Fruit fly (Drosophila melanogaster) whole organism, prepupa: ENCODE data around the gene Rlip.

Experiments
- Blimp-1 ChIP-seq: fragments of 200-800 bp; sonication (Bioruptor generic); optimal IDR thresholded peaks from 3 replicates; lab custom pipeline; 2017; ENCODE audit warnings: missing biosample characterization, missing genetic modification characterization, mild to moderate bottlenecking, moderate library complexity, missing genetic modification reagents
- CG10631 ChIP-seq: fragments of 200-800 bp; sonication (Bioruptor generic); optimal IDR thresholded peaks from 2 replicates; lab custom pipeline; 2016; ENCODE audit warnings: missing biosample characterization, missing genetic modification characterization
- CG10669 ChIP-seq: fragments of 200-800 bp; sonication (Bioruptor generic); optimal IDR thresholded peaks from 3 replicates; lab custom pipeline; 2018; ENCODE audit warnings: missing biosample characterization, mild to moderate bottlenecking, missing genetic modification characterization, moderate library complexity
- CG11294 ChIP-seq: fragments of 200-800 bp; sonication (Bioruptor generic); IDR thresholded peaks from 2 replicates; pipeline ENCODE4 v1.3.6; 2022; ENCODE audit warnings: missing biosample characterization, missing genetic modification characterization
- CG11902 ChIP-seq: fragments of 200-800 bp; sonication (Bioruptor generic); optimal IDR thresholded peaks from 3 replicates; lab custom pipeline; 2016; ENCODE audit warnings: missing biosample characterization, missing genetic modification characterization
- CG15336 ChIP-seq: fragments of 200-800 bp; sonication (Bioruptor generic); IDR thresholded peaks from 2 replicates; pipeline ENCODE4 v1.3.6; 2022; ENCODE audit warnings: missing biosample characterization, missing genetic modification characterization
- CG1621 ChIP-seq: fragments of 200-800 bp; sonication (Bioruptor generic); optimal IDR thresholded peaks from 3 replicates; lab custom pipeline; 2018; ENCODE audit warnings: missing biosample characterization, mild to moderate bottlenecking, missing genetic modification characterization
- CG16779 ChIP-seq: fragments of 200-800 bp; sonication (Bioruptor generic); optimal IDR thresholded peaks from 3 replicates; lab custom pipeline; 2017; ENCODE audit warnings: missing biosample characterization, mild to moderate bottlenecking, missing genetic modification characterization
- CG3032 ChIP-seq: fragments of 200-800 bp; optimal IDR thresholded peaks from 2 replicates; lab custom pipeline; 2019; ENCODE audit warnings: missing biosample characterization, mild to moderate bottlenecking, missing genetic modification characterization, moderate library complexity
- CG34406 ChIP-seq: fragments of 200-800 bp; sonication (Bioruptor generic); optimal IDR thresholded peaks from 3 replicates; lab custom pipeline; 2016; ENCODE audit warnings: missing biosample characterization, missing genetic modification characterization
- CG3919 ChIP-seq: fragments of 200-800 bp; sonication (Bioruptor generic); optimal IDR thresholded peaks from 3 replicates; lab custom pipeline; 2016; ENCODE audit warnings: missing biosample characterization, missing genetic modification characterization
- CG4318 ChIP-seq: fragments of 200-800 bp; sonication (Bioruptor generic); optimal IDR thresholded peaks from 3 replicates; lab custom pipeline; 2017; ENCODE audit warnings: missing biosample characterization, mild to moderate bottlenecking, missing genetic modification characterization
- CG6163 ChIP-seq: fragments of 200-800 bp; sonication (Bioruptor generic); IDR thresholded peaks from 3 replicates; pipeline ENCODE4 v1.3.6; 2022; ENCODE audit warnings: missing biosample characterization, missing genetic modification characterization
- CG6792 ChIP-seq: fragments of 200-800 bp; sonication (Bioruptor generic); optimal IDR thresholded peaks from 3 replicates; lab custom pipeline; 2016; ENCODE audit warnings: missing biosample characterization, missing genetic modification characterization
- CG6808 ChIP-seq: fragments of 200-800 bp; sonication (Bioruptor generic); optimal IDR thresholded peaks from 3 replicates; lab custom pipeline; 2017; ENCODE audit warnings: missing biosample characterization, missing genetic modification characterization, mild to moderate bottlenecking, moderate library complexity, missing genetic modification reagents
- CG6854 ChIP-seq: fragments of 200-800 bp; sonication (Bioruptor generic); optimal IDR thresholded peaks from 2 replicates; lab custom pipeline; 2017; ENCODE audit warnings: missing biosample characterization, mild to moderate bottlenecking, missing genetic modification characterization
- Eip93F ChIP-seq: fragments of 200-800 bp; sonication (Bioruptor generic); optimal IDR thresholded peaks from 2 replicates; lab custom pipeline; 2016; ENCODE audit warnings: missing biosample characterization, mild to moderate bottlenecking, missing genetic modification characterization
- Ets21C ChIP-seq: fragments of 200-800 bp; sonication (Bioruptor generic); optimal IDR thresholded peaks from 3 replicates; lab custom pipeline; 2016; ENCODE audit warnings: missing biosample characterization, missing genetic modification characterization
- Ets96B ChIP-seq: fragments of 200-800 bp; optimal IDR thresholded peaks from 2 replicates; lab custom pipeline; 2019; ENCODE audit warnings: missing biosample characterization, mild to moderate bottlenecking, missing genetic modification characterization, moderate library complexity
- Gug ChIP-seq: fragments of 200-800 bp; sonication (Bioruptor generic); IDR thresholded peaks from 2 replicates; pipeline ENCODE4 v1.3.6; 2022; ENCODE audit warnings: missing biosample characterization, missing genetic modification characterization
- Met ChIP-seq: fragments of 200-800 bp; sonication (Bioruptor generic); optimal IDR thresholded peaks from 3 replicates; lab custom pipeline; 2016; ENCODE audit warnings: missing biosample characterization, missing genetic modification characterization
- OdsH ChIP-seq: fragments of 200-800 bp; sonication (Bioruptor generic); optimal IDR thresholded peaks from 3 replicates; lab custom pipeline; 2016; ENCODE audit warnings: missing biosample characterization, missing genetic modification characterization
- Sox102F ChIP-seq: fragments of 200-800 bp; sonication (Bioruptor generic); optimal IDR thresholded peaks from 2 replicates; lab custom pipeline; 2016; ENCODE audit warnings: missing biosample characterization, mild to moderate bottlenecking, missing genetic modification characterization
- Sox14 ChIP-seq: fragments of 200-800 bp; sonication (Bioruptor generic); optimal IDR thresholded peaks from 3 replicates; lab custom pipeline; 2016; ENCODE audit warnings: missing biosample characterization, missing genetic modification characterization
- Sox15 ChIP-seq: fragments of 200-800 bp; sonication (Bioruptor generic); optimal IDR thresholded peaks from 3 replicates; lab custom pipeline; 2016; ENCODE audit warnings: missing biosample characterization, missing genetic modification characterization
- achi ChIP-seq: fragments of 200-800 bp; sonication (Bioruptor generic); optimal IDR thresholded peaks from 3 replicates; lab custom pipeline; 2016; ENCODE audit warnings: missing biosample characterization, missing genetic modification characterization
- acj6 ChIP-seq: fragments of 200-800 bp; sonication (Bioruptor generic); optimal IDR thresholded peaks from 3 replicates; lab custom pipeline; 2016; ENCODE audit warnings: missing biosample characterization, missing genetic modification characterization
- dac ChIP-seq: fragments of 200-800 bp; sonication (Bioruptor generic); optimal IDR thresholded peaks from 2 replicates; lab custom pipeline; 2017; ENCODE audit warnings: missing biosample characterization, mild to moderate bottlenecking, missing genetic modification characterization
- dsx ChIP-seq: fragments of 200-800 bp; optimal IDR thresholded peaks from 3 replicates; lab custom pipeline; 2019; ENCODE audit warnings: missing biosample characterization, mild to moderate bottlenecking, missing genetic modification characterization, moderate library complexity; ENCODE audit not compliant: poor library complexity, severe bottlenecking
- fd59A ChIP-seq: fragments of 200-800 bp; sonication (Bioruptor generic); optimal IDR thresholded peaks from 2 replicates; lab custom pipeline; 2017; ENCODE audit warnings: missing biosample characterization, mild to moderate bottlenecking, missing genetic modification characterization, missing genetic modification reagents
- fkh ChIP-seq: fragments of 200-800 bp; sonication (Bioruptor generic); optimal IDR thresholded peaks from 3 replicates; lab custom pipeline; 2017; ENCODE audit warnings: missing biosample characterization, mild to moderate bottlenecking, missing genetic modification characterization, moderate library complexity
- lz ChIP-seq: fragments of 200-800 bp; sonication (Bioruptor generic); optimal IDR thresholded peaks from 3 replicates; lab custom pipeline; 2016; ENCODE audit warnings: missing biosample characterization, missing genetic modification characterization
- salr ChIP-seq, 2 experiments: fragments of 200-800 bp; sonication (Bioruptor generic); optimal IDR thresholded peaks; 3 replicates each; lab custom pipeline; 2016 to 2018; ENCODE audit warnings: missing biosample characterization in 2 of 2, missing genetic modification characterization in 2 of 2, mild to moderate bottlenecking in 1 of 2
- spab ChIP-seq: fragments of 200-800 bp; sonication (Bioruptor generic); optimal IDR thresholded peaks from 2 replicates; lab custom pipeline; 2017; ENCODE audit warnings: missing biosample characterization, mild to moderate bottlenecking, missing genetic modification characterization, missing genetic modification reagents
- ss ChIP-seq, 2 experiments: fragments of 200-800 bp; sonication (Bioruptor generic); optimal IDR thresholded peaks; 2 replicates in 1 of 2; 3 replicates in 1 of 2; lab custom pipeline; 2017 to 2018; ENCODE audit warnings: mild to moderate bottlenecking in 2 of 2, missing biosample characterization in 2 of 2, missing genetic modification characterization in 2 of 2, moderate library complexity in 1 of 2
- svp ChIP-seq: fragments of 200-800 bp; sonication (Bioruptor generic); peaks from one replicate; lab custom pipeline; 2016; ENCODE audit warnings: missing biosample characterization, missing genetic modification characterization
- topi ChIP-seq: fragments of 200-800 bp; sonication (Bioruptor generic); optimal IDR thresholded peaks from 3 replicates; lab custom pipeline; 2016; ENCODE audit warnings: missing biosample characterization, missing genetic modification characterization
- vri ChIP-seq: fragments of 200-800 bp; sonication (Bioruptor generic); optimal IDR thresholded peaks from 3 replicates; lab custom pipeline; 2016; ENCODE audit warnings: missing biosample characterization, mild to moderate bottlenecking, missing genetic modification characterization

Rlip gene

DNA sequence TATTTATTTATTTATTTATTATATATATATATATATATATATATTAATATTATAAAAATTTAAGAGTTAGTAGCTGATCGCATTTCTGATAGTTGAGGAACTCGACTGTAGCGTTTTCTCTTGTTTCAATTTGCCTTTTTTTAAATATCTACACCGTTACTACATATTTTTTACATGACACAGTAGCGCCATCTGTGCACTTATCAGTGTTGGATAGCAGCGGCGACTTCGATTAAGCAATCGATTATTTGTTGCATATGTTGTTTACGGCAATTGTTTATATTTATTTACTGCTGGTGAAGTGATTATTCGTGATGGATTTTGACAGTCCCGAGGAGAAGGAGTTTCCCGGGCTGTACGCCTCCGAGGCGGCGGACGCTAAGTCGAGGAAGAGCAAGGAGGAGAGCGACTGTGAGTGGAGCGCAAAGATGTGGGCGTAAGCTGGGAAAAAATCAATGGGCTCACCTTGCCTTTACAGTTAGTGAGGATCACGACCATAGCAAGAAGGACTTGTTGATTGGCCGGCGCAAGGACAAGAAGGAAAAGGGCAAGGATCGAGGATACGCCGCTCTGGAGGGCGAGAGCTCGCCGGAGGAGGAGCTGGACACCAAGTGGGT, at the start of gene Rlip (continued):
- peak; percentile 1 for TF ChIP-seq dsx
- peak; percentile 14 for TF ChIP-seq CG6792 (GFP tag; lab: Kevin White, UChicago)
- TF ChIP-seq acj6 (GFP tag; lab: Kevin White, UChicago) = no peak
- TF ChIP-seq Sox14 (GFP tag; lab: Kevin White, UChicago) = peak; percentile 16
- peak; percentile 67 for TF ChIP-seq svp (GFP tag; lab: Kevin White, UChicago)
- TF ChIP-seq CG3032 = peak; percentile 62
- TF ChIP-seq CG6854 = no peak
- TF ChIP-seq CG6163 (GFP tag; lab: Robert Waterston, UW) = no peak; the same call in 1 of the 3 replicates

DNA sequence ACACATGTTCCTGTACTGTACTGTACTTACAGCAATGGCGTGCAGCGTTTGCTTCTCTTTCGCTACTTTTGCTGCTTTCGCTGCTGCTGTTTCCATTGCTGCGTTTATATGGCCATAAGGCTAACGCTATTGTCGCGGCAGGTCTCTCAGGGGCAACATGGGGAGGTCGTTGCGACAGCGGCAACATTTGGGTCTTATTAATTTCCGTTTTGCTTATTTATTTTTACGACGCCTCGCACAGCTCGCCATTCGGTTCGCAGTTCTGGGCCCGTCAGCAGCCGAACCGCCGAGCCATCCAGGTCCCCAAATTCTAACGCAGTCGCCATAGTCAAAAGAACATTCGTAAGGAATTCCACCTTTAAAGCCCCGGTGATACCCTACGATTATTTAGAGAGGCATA, 40.8 kb upstream of the Rlip start:
- TF ChIP-seq Sox102F (GFP tag; lab: Kevin White, UChicago) (no peak), Eip93F (GFP tag; lab: Kevin White, UChicago) (no peak), CG6808 (GFP tag; lab: Kevin White, UChicago) (no peak), OdsH (GFP tag; lab: Kevin White, UChicago) (no peak), Gug (no peak), CG4318 (GFP tag; lab: Kevin White, UChicago) (no peak), Sox15 (GFP tag; lab: Kevin White, UChicago) (no peak), CG3032 (no peak), topi (GFP tag; lab: Kevin White, UChicago) (no peak), CG3919 (GFP tag; lab: Kevin White, UChicago) (no peak), salr (GFP tag; optimal IDR thresholded peaks at IDR 0.05; lab: Kevin White, UChicago) (no peak), achi (GFP tag; lab: Kevin White, UChicago) (no peak), Ets96B (tag; lab: Kevin White, UChicago) (no peak), dac (GFP tag; lab: Kevin White, UChicago) (no peak), ss (GFP tag; optimal IDR thresholded peaks at IDR 0.05; lab: Kevin White, UChicago) (no peak), Ets21C (GFP tag; lab: Kevin White, UChicago) (no peak), vri (GFP tag; lab: Kevin White, UChicago) (no peak)

DNA sequence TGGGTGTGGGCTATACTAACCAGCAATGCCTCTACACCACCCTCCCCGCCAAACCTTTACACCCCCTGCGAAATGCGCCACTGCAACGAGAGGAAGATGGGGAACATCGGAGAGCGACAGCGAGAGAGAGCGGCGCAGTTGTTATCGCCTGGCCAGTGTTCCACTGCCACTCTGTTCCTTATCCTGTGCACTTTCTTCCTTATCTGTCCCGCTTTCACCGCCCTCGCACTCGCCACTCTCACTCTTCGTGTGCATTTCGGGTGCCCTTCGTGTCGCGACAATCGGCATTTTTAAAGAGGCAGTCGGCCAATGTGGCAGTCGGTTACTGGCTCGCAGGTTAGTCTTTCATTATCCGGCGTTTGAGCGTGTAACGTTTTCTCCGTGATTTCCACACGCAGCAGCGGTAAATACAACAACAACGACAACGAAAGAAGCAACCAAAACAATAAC, 39.6 kb upstream of the Rlip start, which contains the start of gene Calx:
Gene Calx, plus strand, starts transcription at position 338 of the 450 bp plus-strand sequence.
- peak; percentile 90 for TF ChIP-seq svp (GFP tag; lab: Kevin White, UChicago)
- no peak for TF ChIP-seq Sox14 (GFP tag; lab: Kevin White, UChicago)

DNA sequence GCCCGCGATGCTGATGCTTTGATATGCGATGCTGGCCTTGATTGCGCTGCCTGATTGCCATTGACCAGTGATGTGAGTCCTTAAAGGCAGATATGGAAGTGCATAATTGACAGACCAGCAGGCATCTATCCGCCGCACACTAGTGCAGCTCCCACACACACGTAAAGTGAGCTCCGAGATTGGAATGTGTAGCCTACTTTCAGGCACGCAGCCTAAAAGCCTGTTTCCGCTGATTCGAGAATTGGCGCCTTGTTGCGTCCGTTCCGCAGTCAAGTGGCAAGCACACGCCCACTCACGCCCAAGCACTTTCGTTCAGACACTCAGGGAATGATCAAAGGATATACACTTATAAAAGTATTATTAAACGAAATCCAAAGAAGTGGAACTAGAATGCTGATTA, 33.4 kb upstream of the Rlip start:
- TF ChIP-seq lz (no peak), Met (GFP tag; lab: Kevin White, UChicago) (no peak), acj6 (GFP tag; lab: Kevin White, UChicago) (no peak), Sox14 (GFP tag; lab: Kevin White, UChicago) (no peak), CG15336 (no peak), CG11294 (no peak), CG16779 (tag; lab: Kevin White, UChicago) (no peak), spab (GFP tag; lab: Kevin White, UChicago) (no peak), CG11902 (GFP tag; lab: Kevin White, UChicago) (no peak), Blimp-1 (GFP tag; lab: Kevin White, UChicago) (no peak), CG1621 (tag; lab: Kevin White, UChicago) (no peak), achi (GFP tag; lab: Kevin White, UChicago) (no peak), fd59A (no peak), CG6163 (GFP tag; lab: Robert Waterston, UW) (no peak), CG10669 (GFP tag; lab: Kevin White, UChicago) (no peak), fkh (GFP tag; lab: Kevin White, UChicago) (no peak), CG34406 (no peak), CG10631 (no peak), CG6854 (no peak)
